Worm (Caenorhabditis elegans) whole organism, early embryonic: ENCODE measurements around the gene clec-76.

Experiments used
- B0310.2 ChIP-seq: sonication (generic microtip); optimal IDR thresholded peaks from 2 replicates; lab custom pipeline; 2016; ENCODE audit warnings: mild to moderate bottlenecking, missing genetic modification characterization, missing compliant biosample characterization
- aly-1 ChIP-seq: sonication (generic microtip); optimal IDR thresholded peaks from 2 replicates; lab custom pipeline; 2016; ENCODE audit warnings: missing genetic modification characterization, missing compliant biosample characterization
- ama-1 ChIP-seq: fragments of 150-350 bp; optimal IDR thresholded peaks from 2 replicates; lab custom pipeline; 2014
- ceh-36 ChIP-seq: sonication (generic microtip); optimal IDR thresholded peaks from 2 replicates; lab custom pipeline; 2016; ENCODE audit warnings: missing genetic modification characterization, inconsistent platforms, missing compliant biosample characterization
- ets-7 ChIP-seq: sonication (generic microtip); optimal IDR thresholded peaks from 2 replicates; lab custom pipeline; 2016; ENCODE audit warnings: missing genotype, missing genetic modification characterization, missing compliant biosample characterization
- flt-1 ChIP-seq: fragments of 200-800 bp; sonication (Bioruptor generic); IDR thresholded peaks from 2 replicates; pipeline ENCODE4 v1.3.6; 2022; ENCODE audit warnings: missing genetic modification characterization, missing compliant biosample characterization
- pes-1 ChIP-seq: fragments of 200-800 bp; sonication (Bioruptor generic); IDR thresholded peaks from 2 replicates; pipeline ENCODE4 v1.3.6; 2022; ENCODE audit warnings: missing genetic modification reagents, missing genetic modification characterization, missing compliant biosample characterization
- scrt-1 ChIP-seq: fragments of 200-800 bp; sonication (Bioruptor generic); IDR thresholded peaks from 2 replicates; pipeline ENCODE4 v1.3.6; 2022; ENCODE audit warnings: missing genetic modification characterization, missing compliant biosample characterization
- sea-1 ChIP-seq: fragments of 200-800 bp; sonication (Bioruptor generic); conservative IDR thresholded peaks from 2 replicates; pipeline ENCODE4 v1.3.6; 2022; ENCODE audit warnings: missing genetic modification characterization, missing compliant biosample characterization
- tbx-11 ChIP-seq: fragments of 200-800 bp; sonication (Bioruptor generic); IDR thresholded peaks from 2 replicates; pipeline ENCODE4 v1.3.6; 2022; ENCODE audit warnings: missing genetic modification characterization, missing compliant biosample characterization
- tbx-37 ChIP-seq: fragments of 200-800 bp; sonication (Bioruptor generic); conservative IDR thresholded peaks from 2 replicates; pipeline ENCODE4 v1.3.6; 2022; ENCODE audit warnings: missing genetic modification reagents, missing genetic modification characterization, missing compliant biosample characterization
- tra-4 ChIP-seq: sonication (generic microtip); optimal IDR thresholded peaks from 2 replicates; lab custom pipeline; 2017; ENCODE audit warnings: missing genetic modification characterization, missing compliant biosample characterization

- no peak for TF ChIP-seq ama-1 (lab: Kevin White, UChicago)
- no peak for TF ChIP-seq ets-7
- no peak for TF ChIP-seq sea-1 (GFP tag; lab: Robert Waterston, UW)
- no peak for TF ChIP-seq B0310.2 (tag; lab: Kevin White, UChicago)
- TF ChIP-seq ceh-36 (tag; lab: Kevin White, UChicago): no peak
- no peak for TF ChIP-seq pes-1
- TF ChIP-seq aly-1 (tag; lab: Kevin White, UChicago): no peak
- TF ChIP-seq tbx-37 (GFP tag; lab: Robert Waterston, UW): no peak
- no peak for TF ChIP-seq tbx-11 (GFP tag; lab: Robert Waterston, UW)
- no peak for TF ChIP-seq tra-4 (tag; lab: Kevin White, UChicago)
- TF ChIP-seq flt-1 (GFP tag; lab: Robert Waterston, UW): no peak
- no peak for TF ChIP-seq scrt-1
These were observed 42.7 kb downstream of the clec-76 start, which contains the start of gene W02C12.2 for ce11 chrIV:4007697-4008096.
